Worm (Caenorhabditis elegans): ENCODE results near the gene srh-185.

Gene srh-185

DNA sequence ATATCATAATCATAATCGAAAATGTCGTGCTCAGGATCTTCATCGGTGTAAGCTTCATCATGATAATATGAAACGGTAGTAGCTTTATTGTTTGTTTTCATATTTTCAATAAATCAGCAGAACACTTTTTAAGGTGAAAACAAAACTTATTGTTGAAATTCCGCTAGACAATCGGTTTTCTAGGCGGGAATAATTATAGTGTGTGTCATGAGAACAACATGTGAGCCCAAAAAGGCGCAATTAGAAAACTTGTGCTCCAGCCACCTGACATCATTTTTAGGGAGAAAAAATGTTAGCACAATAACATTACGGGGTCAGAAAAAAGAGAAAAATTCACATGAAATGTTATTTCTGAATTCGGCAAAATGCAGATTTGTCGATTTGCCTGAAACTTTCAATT is 31.8 kb upstream of the srh-185 start, which contains the start of gene srw-8:
TSS of gene srw-8 (minus strand) at position 101 of the 400 bp plus-strand sequence.
- no peak for TF ChIP-seq nhr-12 (tag; optimal IDR thresholded peaks at IDR 0.05)
- TF ChIP-seq cnd-1 (tag; optimal IDR thresholded peaks at IDR 0.05) = no peak
- TF ChIP-seq blmp-1 (tag; optimal IDR thresholded peaks at IDR 0.05) = no peak
- no peak for TF ChIP-seq lin-13 (tag; optimal IDR thresholded peaks at IDR 0.05)
- TF ChIP-seq nhr-237 (tag; optimal IDR thresholded peaks at IDR 0.05) = no peak
- no peak for TF ChIP-seq zip-8 (tag; optimal IDR thresholded peaks at IDR 0.05)
- TF ChIP-seq ham-2 (GFP tag; optimal IDR thresholded peaks at IDR 0.05) = no peak
- TF ChIP-seq unc-39 (tag; optimal IDR thresholded peaks at IDR 0.05) = no peak
- TF ChIP-seq ztf-11 (tag; optimal IDR thresholded peaks at IDR 0.05) = no peak
- no peak for TF ChIP-seq nhr-76 (tag; optimal IDR thresholded peaks at IDR 0.05)
- no peak for TF ChIP-seq tbx-8 (GFP tag; optimal IDR thresholded peaks at IDR 0.05)

- TF ChIP-seq elt-3 (tag; optimal IDR thresholded peaks at IDR 0.05) (no peak), unc-120 (tag; optimal IDR thresholded peaks at IDR 0.05; ENCODE audit: poor library complexity, severe bottlenecking) (no peak), mab-5 (tag; optimal IDR thresholded peaks at IDR 0.05) (no peak), lin-32 (GFP tag; optimal IDR thresholded peaks at IDR 0.05) (no peak)
Observed at ce11 chrV:3038058-3038457, 28.0 kb upstream of the srh-185 start.

ce11 chrV:3039282-3039681 is 26.7 kb upstream of the srh-185 start, which contains the start of gene chpf-2:
chpf-2 (minus strand) TSS chrV:3039382.
- no peak for TF ChIP-seq mls-2 (tag; optimal IDR thresholded peaks at IDR 0.05)
- no peak for TF ChIP-seq M03D4.4 (tag; optimal IDR thresholded peaks at IDR 0.05)
- no peak for TF ChIP-seq ceh-83 (GFP tag; optimal IDR thresholded peaks at IDR 0.05)
- no peak for TF ChIP-seq bed-3 (GFP tag; optimal IDR thresholded peaks at IDR 0.05)
- TF ChIP-seq blmp-1 (tag; optimal IDR thresholded peaks at IDR 0.05) = no peak
- TF ChIP-seq tbx-8 (GFP tag; optimal IDR thresholded peaks at IDR 0.05) = no peak
- TF ChIP-seq unc-62 (GFP tag; optimal IDR thresholded peaks at IDR 0.05) = no peak
- no peak for TF ChIP-seq snpc-4 (tag; optimal IDR thresholded peaks at IDR 0.05)
- no peak for TF ChIP-seq nhr-76 (tag; optimal IDR thresholded peaks at IDR 0.05)
- no peak for TF ChIP-seq mab-5 (tag; optimal IDR thresholded peaks at IDR 0.05)
- no peak for TF ChIP-seq pha-4 (tag; optimal IDR thresholded peaks at IDR 0.05)
- TF ChIP-seq ztf-11 (tag; optimal IDR thresholded peaks at IDR 0.05) = no peak
- TF ChIP-seq lin-32 (GFP tag; optimal IDR thresholded peaks at IDR 0.05) = no peak
- no peak for TF ChIP-seq nhr-237 (tag; optimal IDR thresholded peaks at IDR 0.05)
- TF ChIP-seq elt-3 (tag; optimal IDR thresholded peaks at IDR 0.05) = no peak
- no peak for TF ChIP-seq nhr-2 (tag; optimal IDR thresholded peaks at IDR 0.05)
- no peak for TF ChIP-seq ceh-39 (tag; optimal IDR thresholded peaks at IDR 0.05)
- no peak for TF ChIP-seq nhr-12 (tag; optimal IDR thresholded peaks at IDR 0.05)
- TF ChIP-seq mep-1 (tag; optimal IDR thresholded peaks at IDR 0.05) = no peak
- no peak for TF ChIP-seq unc-39 (tag; optimal IDR thresholded peaks at IDR 0.05)

- TF ChIP-seq ham-2 (GFP tag; optimal IDR thresholded peaks at IDR 0.05) (no peak), blmp-1 (tag; optimal IDR thresholded peaks at IDR 0.05) (no peak), cnd-1 (tag; optimal IDR thresholded peaks at IDR 0.05) (no peak), drap-1 (GFP tag; optimal IDR thresholded peaks at IDR 0.05) (no peak), elt-1 (tag; optimal IDR thresholded peaks at IDR 0.05; ENCODE audit: borderline replicate concordance, insufficient read depth) (no peak), lin-13 (tag; optimal IDR thresholded peaks at IDR 0.05) (no peak), lsy-2 (tag; optimal IDR thresholded peaks at IDR 0.05) (no peak), lin-32 (GFP tag; optimal IDR thresholded peaks at IDR 0.05) (no peak), ceh-83 (GFP tag; optimal IDR thresholded peaks at IDR 0.05) (no peak), ceh-43 (GFP tag; optimal IDR thresholded peaks at IDR 0.05) (no peak), flh-1 (GFP tag; optimal IDR thresholded peaks at IDR 0.05) (no peak), elt-3 (tag; optimal IDR thresholded peaks at IDR 0.05) (no peak), sem-2 (GFP tag; optimal IDR thresholded peaks at IDR 0.05) (no peak), mls-2 (tag; optimal IDR thresholded peaks at IDR 0.05) (no peak)
Observed at ce11 chrV:3040930-3041329, 25.1 kb upstream of the srh-185 start.

DNA sequence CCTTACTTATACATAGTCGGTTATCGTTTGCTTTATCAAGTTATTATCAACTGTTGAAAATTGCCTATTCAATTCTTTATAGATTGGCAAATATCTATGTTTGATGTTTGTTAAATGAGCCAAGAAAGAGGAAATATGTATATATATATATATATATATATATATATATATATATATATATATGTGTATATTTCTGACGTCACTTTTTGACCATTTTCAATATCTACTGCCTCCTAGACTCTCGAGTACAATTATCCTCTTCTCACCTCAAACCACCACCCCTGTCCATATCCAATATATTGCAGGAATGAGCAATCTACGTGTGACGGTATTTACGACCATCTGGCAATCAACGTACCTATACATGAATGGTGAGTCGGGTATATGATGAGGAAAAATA is 21.2 kb upstream of the srh-185 start, which contains the start of gene F59D6.1:
TSS of gene F59D6.1 (plus strand) at position 301 of the 400 bp plus-strand sequence.
- TF ChIP-seq unc-39 (tag; optimal IDR thresholded peaks at IDR 0.05) (no peak), ztf-11 (tag; optimal IDR thresholded peaks at IDR 0.05) (no peak)
